Worm (Caenorhabditis elegans): ENCODE results near the gene C06H5.14.

- TF ChIP-seq tab-1 (GFP tag; IDR thresholded peaks at IDR 0.05) (no peak), cog-1 (tag; optimal IDR thresholded peaks at IDR 0.05) (no peak), flt-1 (GFP tag; IDR thresholded peaks at IDR 0.05) (no peak), med-1 (GFP tag; optimal IDR thresholded peaks at IDR 0.05; ENCODE audit: insufficient read depth) (no peak), ztf-29 (GFP tag; IDR thresholded peaks at IDR 0.05) (no peak), ref-1 (GFP tag; conservative IDR thresholded peaks at IDR 0.05) (no peak)
These were observed 7.1 kb upstream of the C06H5.14 start, which contains the start of gene fbxa-156 for ce11 chrV:17896736-17897353.

Data from whole organism, midembryonic.